Worm (Caenorhabditis elegans) whole organism, mixed stage, embryonic: ENCODE measurements around the gene nlp-23.

Experiments used
- M03D4.4 ChIP-seq: sonication (generic microtip); optimal IDR thresholded peaks from 2 replicates; lab custom pipeline; 2017; ENCODE audit warnings: mild to moderate bottlenecking, missing genetic modification characterization, missing compliant biosample characterization
- bed-3 ChIP-seq: fragments of 200-800 bp; sonication (Bioruptor generic); optimal IDR thresholded peaks from 3 replicates; lab custom pipeline; 2018; ENCODE audit warnings: mild to moderate bottlenecking, missing genetic modification characterization, moderate library complexity, missing compliant biosample characterization
- blmp-1 ChIP-seq: fragments of 150-350 bp; optimal IDR thresholded peaks from 2 replicates; lab custom pipeline; 2014; ENCODE audit warnings: missing biosample characterization, missing genetic modification characterization
- ceh-39 ChIP-seq: fragments of 150-350 bp; optimal IDR thresholded peaks from 2 replicates; lab custom pipeline; 2014; ENCODE audit warnings: missing biosample characterization, missing genetic modification characterization
- ceh-43 ChIP-seq: fragments of 200-800 bp; sonication (Bioruptor generic); optimal IDR thresholded peaks from 2 replicates; lab custom pipeline; 2018; ENCODE audit warnings: mild to moderate bottlenecking, missing genetic modification characterization, moderate library complexity, missing compliant biosample characterization
- ces-1 ChIP-seq: fragments of 150-350 bp; optimal IDR thresholded peaks from 2 replicates; lab custom pipeline; 2014; ENCODE audit warnings: missing biosample characterization, missing genetic modification reagents, missing genetic modification characterization
- cnd-1 ChIP-seq: fragments of 200-800 bp; sonication (Bioruptor generic); optimal IDR thresholded peaks from 2 replicates; lab custom pipeline; 2018; ENCODE audit warnings: mild to moderate bottlenecking, missing genetic modification characterization, missing compliant biosample characterization
- drap-1 ChIP-seq: fragments of 200-800 bp; sonication (Bioruptor generic); optimal IDR thresholded peaks from 3 replicates; lab custom pipeline; 2018; ENCODE audit warnings: mild to moderate bottlenecking, missing genetic modification characterization, missing compliant biosample characterization
- elt-1 ChIP-seq: sonication (generic microtip); optimal IDR thresholded peaks from 2 replicates; lab custom pipeline; 2017; ENCODE audit warnings: missing genetic modification characterization, mild to moderate bottlenecking, missing compliant biosample characterization, antibody characterized with exemption, moderate library complexity, borderline replicate concordance; ENCODE audit not compliant: insufficient read depth
- elt-3 ChIP-seq: fragments of 150-350 bp; optimal IDR thresholded peaks from 2 replicates; lab custom pipeline; 2014; ENCODE audit warnings: missing biosample characterization, missing genetic modification characterization
- flh-1 ChIP-seq: fragments of 200-800 bp; sonication (Bioruptor generic); optimal IDR thresholded peaks from 2 replicates; lab custom pipeline; 2018; ENCODE audit warnings: mild to moderate bottlenecking, missing genetic modification characterization, moderate library complexity, missing compliant biosample characterization
- ham-2 ChIP-seq: fragments of 200-800 bp; sonication (Bioruptor generic); optimal IDR thresholded peaks from 2 replicates; lab custom pipeline; 2018; ENCODE audit warnings: mild to moderate bottlenecking, missing genetic modification characterization, missing compliant biosample characterization
- hlh-1 ChIP-seq: fragments of 150-350 bp; optimal IDR thresholded peaks from 2 replicates; lab custom pipeline; 2014; ENCODE audit warnings: missing biosample characterization, missing genetic modification reagents, missing genetic modification characterization
- lin-32 ChIP-seq: fragments of 200-800 bp; sonication (Bioruptor generic); optimal IDR thresholded peaks from 2 replicates; lab custom pipeline; 2018; ENCODE audit warnings: mild to moderate bottlenecking, missing genetic modification characterization, missing compliant biosample characterization
- lsy-2 ChIP-seq: fragments of 150-350 bp; optimal IDR thresholded peaks from 2 replicates; lab custom pipeline; 2014; ENCODE audit warnings: missing biosample characterization, missing genetic modification characterization
- mep-1 ChIP-seq: fragments of 150-350 bp; optimal IDR thresholded peaks from 2 replicates; lab custom pipeline; 2017; ENCODE audit warnings: missing biosample characterization, missing genetic modification reagents, missing genetic modification characterization, inconsistent platforms
- mls-2 ChIP-seq: sonication (generic microtip); optimal IDR thresholded peaks from 2 replicates; lab custom pipeline; 2016; ENCODE audit warnings: mild to moderate bottlenecking, missing genetic modification characterization, moderate library complexity, missing compliant biosample characterization
- nhr-12 ChIP-seq: fragments of 150-350 bp; optimal IDR thresholded peaks from 2 replicates; lab custom pipeline; 2014; ENCODE audit warnings: missing biosample characterization, missing genetic modification characterization
- nhr-2 ChIP-seq: fragments of 150-350 bp; optimal IDR thresholded peaks from 2 replicates; lab custom pipeline; 2014; ENCODE audit warnings: missing biosample characterization, missing genetic modification characterization
- nhr-237 ChIP-seq: fragments of 150-350 bp; optimal IDR thresholded peaks from 2 replicates; lab custom pipeline; 2014; ENCODE audit warnings: missing biosample characterization, missing genetic modification characterization
- nhr-28 ChIP-seq: fragments of 150-350 bp; optimal IDR thresholded peaks from 2 replicates; lab custom pipeline; 2014; ENCODE audit warnings: missing biosample characterization, missing genetic modification characterization
- nhr-76 ChIP-seq: sonication (generic microtip); optimal IDR thresholded peaks from 2 replicates; lab custom pipeline; 2017; ENCODE audit warnings: missing biosample characterization, missing genetic modification characterization
- pha-4 ChIP-seq: fragments of 150-350 bp; optimal IDR thresholded peaks from 2 replicates; lab custom pipeline; 2018; ENCODE audit warnings: missing biosample characterization, missing genetic modification reagents, missing genetic modification characterization
- sem-2 ChIP-seq: fragments of 200-800 bp; sonication (Bioruptor generic); optimal IDR thresholded peaks from 2 replicates; lab custom pipeline; 2018; ENCODE audit warnings: mild to moderate bottlenecking, missing genetic modification characterization, missing compliant biosample characterization
- snpc-4 ChIP-seq: fragments of 150-350 bp; optimal IDR thresholded peaks from 2 replicates; lab custom pipeline; 2014; ENCODE audit warnings: missing biosample characterization, missing genetic modification characterization
- sptf-1 ChIP-seq: sonication (generic microtip); optimal IDR thresholded peaks from 2 replicates; lab custom pipeline; 2017; ENCODE audit warnings: mild to moderate bottlenecking, missing genetic modification characterization, moderate library complexity, missing compliant biosample characterization
- tbx-8 ChIP-seq: fragments of 200-800 bp; sonication (Bioruptor generic); optimal IDR thresholded peaks from 2 replicates; lab custom pipeline; 2018; ENCODE audit warnings: mild to moderate bottlenecking, missing genetic modification characterization, moderate library complexity, missing compliant biosample characterization
- unc-120 ChIP-seq: sonication (generic microtip); optimal IDR thresholded peaks from 2 replicates; lab custom pipeline; 2017; ENCODE audit warnings: missing genetic modification characterization, missing compliant biosample characterization; ENCODE audit not compliant: poor library complexity, severe bottlenecking
- unc-39 ChIP-seq: fragments of 150-350 bp; optimal IDR thresholded peaks from 2 replicates; lab custom pipeline; 2014; ENCODE audit warnings: missing biosample characterization, missing genetic modification characterization
- unc-62 ChIP-seq: fragments of 150-350 bp; optimal IDR thresholded peaks from 2 replicates; lab custom pipeline; 2014; ENCODE audit warnings: missing biosample characterization, missing genetic modification reagents, missing genetic modification characterization
- zip-8 ChIP-seq: fragments of 150-350 bp; optimal IDR thresholded peaks from 2 replicates; lab custom pipeline; 2014; ENCODE audit warnings: missing biosample characterization, missing genetic modification characterization
- ztf-11 ChIP-seq: fragments of 150-350 bp; optimal IDR thresholded peaks from 2 replicates; lab custom pipeline; 2014; ENCODE audit warnings: missing biosample characterization, missing genetic modification characterization

The nlp-23 gene

DNA sequence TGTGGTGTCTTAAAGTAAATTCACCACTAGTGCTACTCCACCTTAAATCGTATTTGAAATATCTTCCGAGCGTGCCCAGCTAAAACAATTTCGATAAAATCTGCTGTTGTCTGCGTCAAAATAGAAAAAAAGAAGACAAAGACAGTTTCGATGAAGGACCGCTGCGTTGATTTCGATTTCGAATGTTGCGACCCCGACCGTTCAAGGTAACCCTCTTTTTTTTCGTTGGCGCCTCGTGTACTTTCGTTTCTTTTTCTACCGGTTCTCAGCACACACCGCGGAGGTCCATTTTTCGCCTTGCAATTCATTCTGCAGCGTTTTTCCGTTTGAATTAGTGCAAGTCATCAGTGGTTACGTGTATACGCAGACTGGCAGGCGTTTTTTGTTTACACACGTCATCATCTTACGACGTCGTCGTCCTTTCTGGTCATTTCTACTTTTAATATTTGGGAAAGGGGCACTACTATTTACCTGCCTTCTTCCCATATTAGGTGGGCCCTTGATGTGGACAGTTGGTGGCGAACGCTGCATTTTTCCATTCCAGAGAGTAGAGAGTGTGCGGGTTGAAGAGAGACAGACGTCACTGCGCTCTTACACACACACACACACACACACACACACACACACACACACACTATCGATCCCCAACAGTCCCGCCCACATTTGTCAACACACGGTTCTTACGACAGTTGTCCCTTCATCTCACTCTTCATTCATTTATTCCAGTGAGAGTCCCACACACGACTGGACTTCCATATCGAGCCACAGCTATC, 25.5 kb upstream of the nlp-23 start:
- TF ChIP-seq hlh-1 (tag; lab: Kevin White, UChicago) (no peak), nhr-12 (tag; lab: Kevin White, UChicago) (no peak), nhr-28 (no peak), M03D4.4 (tag; lab: Kevin White, UChicago) (peak; percentile 15), mep-1 (peak; percentile 54), elt-3 (tag; lab: Kevin White, UChicago) (no peak), mls-2 (peak; percentile 51), blmp-1 (no peak), nhr-2 (tag; lab: Kevin White, UChicago) (peak; percentile 27), ceh-43 (GFP tag; lab: Kevin White, UChicago) (no peak), zip-8 (no peak), unc-62 (GFP tag; lab: Kevin White, UChicago) (no peak), ham-2 (GFP tag; lab: Kevin White, UChicago) (peak; percentile 18), ztf-11 (tag; lab: Kevin White, UChicago) (peak; percentile 56), sptf-1 (tag; lab: Kevin White, UChicago) (peak; percentile 16), lsy-2 (tag; lab: Kevin White, UChicago) (no peak), tbx-8 (GFP tag; lab: Kevin White, UChicago) (no peak), unc-120 (tag; lab: Kevin White, UChicago) (peak; percentile 16), elt-1 (no peak), snpc-4 (no peak), cnd-1 (peak; percentile 70), drap-1 (peak; percentile 49), ceh-39 (tag; lab: Kevin White, UChicago) (peak; percentile 75), pha-4 (tag; lab: Kevin White, UChicago) (peak; percentile 80), sem-2 (peak; percentile 10), nhr-76 (tag; lab: Kevin White, UChicago) (no peak), bed-3 (GFP tag; lab: Kevin White, UChicago) (no peak)
- TF ChIP-seq, all 35 proteins: peak for 13

DNA sequence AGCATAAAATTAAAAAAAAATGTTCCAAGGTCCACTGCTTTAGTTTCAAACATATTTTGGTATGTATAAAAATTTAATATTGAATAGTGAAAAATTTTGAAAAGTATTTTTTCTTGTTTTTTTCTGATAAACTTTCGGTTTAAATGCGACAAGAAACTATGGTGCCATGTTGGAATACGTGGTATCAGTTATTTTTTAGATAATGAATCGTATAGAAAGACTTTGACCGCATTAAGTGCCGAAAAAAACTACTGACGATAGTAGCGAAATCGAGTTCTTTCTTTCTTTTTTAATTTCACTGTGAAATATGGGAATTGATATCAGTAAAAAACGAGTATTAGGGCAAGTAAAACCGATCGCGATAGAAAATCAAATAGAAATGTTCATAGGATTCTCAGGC, 23.1 kb upstream of the nlp-23 start, which contains the start of gene T24D8.6:
Gene T24D8.6 (minus strand): TSS at position 101 of the 400 bp plus-strand sequence.
- no peak for TF ChIP-seq ces-1 (GFP tag; lab: Kevin White, UChicago)
- TF ChIP-seq, all 35 proteins: peak for 0

DNA sequence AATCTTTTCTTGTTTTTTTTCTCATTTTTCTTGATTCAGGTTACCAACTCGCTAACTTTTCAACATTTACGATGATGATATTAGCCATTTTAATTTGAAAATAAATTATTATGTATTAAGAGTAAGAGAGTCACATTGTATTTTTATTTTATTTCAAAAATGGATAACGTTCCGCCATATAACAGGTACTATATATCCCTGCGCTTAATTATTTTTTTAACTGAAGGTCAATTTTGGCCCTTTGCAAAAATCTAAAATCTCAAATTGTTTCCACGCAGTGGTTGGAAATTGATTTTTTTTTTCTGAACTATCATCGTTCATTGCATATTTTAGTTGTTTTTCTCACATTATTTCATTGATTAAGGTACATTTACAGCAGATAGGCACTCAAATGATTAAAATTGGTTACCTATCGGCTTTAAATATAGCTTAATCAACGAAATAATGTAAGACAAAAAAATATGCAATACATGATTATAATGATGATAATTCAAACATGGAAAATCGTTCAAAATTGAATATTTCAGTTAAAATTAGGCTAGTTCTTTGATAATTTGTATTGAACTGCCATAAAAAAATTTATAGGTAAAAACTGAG, 22.0 kb upstream of the nlp-23 start:
- TF ChIP-seq nhr-237 (tag; lab: Kevin White, UChicago) (peak; percentile 61), mep-1 (no peak), nhr-76 (tag; lab: Kevin White, UChicago) (no peak)

DNA sequence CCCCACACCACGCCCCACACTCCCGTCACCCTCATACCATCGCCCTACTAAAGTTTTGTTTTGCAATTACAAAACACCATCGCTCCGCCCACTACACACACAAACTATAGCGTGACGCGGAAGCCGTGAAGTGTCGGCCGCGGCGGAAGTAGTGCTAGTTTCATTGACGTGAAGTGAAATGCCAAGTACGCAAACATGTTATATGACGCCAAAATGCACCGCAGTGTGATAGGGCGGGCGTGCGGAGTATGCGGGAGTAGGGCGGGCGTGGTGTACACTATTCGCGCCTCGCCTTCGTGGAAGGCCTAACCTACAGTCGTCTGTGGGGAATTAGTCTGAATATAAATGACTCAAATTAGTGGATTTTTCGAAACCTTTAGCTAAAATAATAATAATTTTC, 20.1 kb upstream of the nlp-23 start:
- no peak for TF ChIP-seq nhr-76 (tag; lab: Kevin White, UChicago)
- no peak for TF ChIP-seq nhr-28
- no peak for TF ChIP-seq sptf-1 (tag; lab: Kevin White, UChicago)
- no peak for TF ChIP-seq lin-32 (GFP tag; lab: Kevin White, UChicago)
- TF ChIP-seq, all 35 proteins: peak for 0

DNA sequence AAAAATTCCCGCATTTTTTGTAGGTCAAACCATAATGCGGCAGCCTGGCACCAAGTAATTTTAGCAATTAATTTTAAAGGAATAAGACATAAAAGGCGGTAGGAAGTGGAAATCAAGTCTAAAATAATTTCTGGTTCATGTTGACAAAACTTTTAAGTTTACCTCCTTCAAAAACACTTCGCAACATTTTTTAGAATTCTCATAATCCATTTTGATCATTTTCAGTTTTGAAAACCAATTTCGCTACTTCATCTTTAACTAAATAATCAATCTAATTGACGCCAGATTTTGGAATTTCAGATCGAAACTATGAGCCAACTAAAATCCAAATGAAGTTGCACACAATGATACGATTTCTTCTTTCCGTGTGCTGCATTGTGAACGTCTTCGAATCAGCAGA, 17.0 kb upstream of the nlp-23 start, which contains the start of gene lgc-40:
Gene lgc-40 (plus strand): TSS at position 301 of the 400 bp plus-strand sequence.
- TF ChIP-seq tbx-8 (GFP tag; lab: Kevin White, UChicago) (no peak), flh-1 (GFP tag; lab: Kevin White, UChicago) (no peak), bed-3 (GFP tag; lab: Kevin White, UChicago) (no peak), unc-62 (GFP tag; lab: Kevin White, UChicago) (no peak), lsy-2 (tag; lab: Kevin White, UChicago) (no peak), hlh-1 (tag; lab: Kevin White, UChicago) (no peak), unc-39 (tag; lab: Kevin White, UChicago) (no peak)
- TF ChIP-seq, all 35 proteins: peak for 0
